Worm (Caenorhabditis elegans): ENCODE results near the gene nep-3.

Gene nep-3

ce11 chrII:3839562-3839961, 37.5 kb downstream of the nep-3 start, which contains the start of gene C17A2.4:
TSS of gene C17A2.4 (plus strand) at chrII:3839862.
- TF ChIP-seq ztf-29 (GFP tag; IDR thresholded peaks at IDR 0.05) (no peak), ref-1 (GFP tag; conservative IDR thresholded peaks at IDR 0.05) (no peak), ztf-23 (GFP tag; IDR thresholded peaks at IDR 0.05) (no peak), klf-2 (GFP tag; conservative IDR thresholded peaks at IDR 0.05) (no peak), tab-1 (GFP tag; IDR thresholded peaks at IDR 0.05) (no peak), med-1 (GFP tag; optimal IDR thresholded peaks at IDR 0.05; ENCODE audit: insufficient read depth) (no peak), cog-1 (tag; optimal IDR thresholded peaks at IDR 0.05) (no peak), T22C8.4 (GFP tag; IDR thresholded peaks at IDR 0.05) (no peak), flt-1 (GFP tag; IDR thresholded peaks at IDR 0.05) (no peak)

DNA sequence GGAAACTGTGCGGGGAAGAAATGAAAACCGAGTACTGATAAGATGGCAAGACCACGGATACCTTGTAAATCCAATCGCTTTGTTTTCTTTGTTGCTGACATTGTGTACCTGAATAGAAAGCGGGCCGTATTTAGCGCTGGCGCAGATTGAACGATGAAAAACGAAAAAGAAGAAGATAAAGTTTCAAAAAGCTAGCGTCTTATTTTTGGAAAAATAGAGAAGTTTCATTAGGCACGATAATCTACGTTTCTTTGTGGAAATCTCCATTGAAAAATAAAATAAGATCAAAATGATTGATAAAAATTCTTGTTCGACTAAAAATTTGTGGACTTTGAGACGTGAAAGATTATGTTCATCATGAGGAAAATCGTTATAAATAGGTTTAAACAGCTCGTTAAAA, 41.1 kb downstream of the nep-3 start, which contains the start of gene oac-4:
Gene oac-4 (minus strand): TSS at position 101 of the 400 bp plus-strand sequence.
- no peak for TF ChIP-seq flt-1 (GFP tag; IDR thresholded peaks at IDR 0.05)
- TF ChIP-seq T22C8.4 (GFP tag; IDR thresholded peaks at IDR 0.05), result no peak
- no peak for TF ChIP-seq cog-1 (tag; optimal IDR thresholded peaks at IDR 0.05)
- TF ChIP-seq ztf-23 (GFP tag; IDR thresholded peaks at IDR 0.05), result no peak
- no peak for TF ChIP-seq tab-1 (GFP tag; IDR thresholded peaks at IDR 0.05)
- no peak for TF ChIP-seq ref-1 (GFP tag; conservative IDR thresholded peaks at IDR 0.05)
- TF ChIP-seq klf-2 (GFP tag; conservative IDR thresholded peaks at IDR 0.05), result no peak
- TF ChIP-seq ztf-29 (GFP tag; IDR thresholded peaks at IDR 0.05), result no peak
- TF ChIP-seq med-1 (GFP tag; optimal IDR thresholded peaks at IDR 0.05; ENCODE audit: insufficient read depth), result no peak

DNA sequence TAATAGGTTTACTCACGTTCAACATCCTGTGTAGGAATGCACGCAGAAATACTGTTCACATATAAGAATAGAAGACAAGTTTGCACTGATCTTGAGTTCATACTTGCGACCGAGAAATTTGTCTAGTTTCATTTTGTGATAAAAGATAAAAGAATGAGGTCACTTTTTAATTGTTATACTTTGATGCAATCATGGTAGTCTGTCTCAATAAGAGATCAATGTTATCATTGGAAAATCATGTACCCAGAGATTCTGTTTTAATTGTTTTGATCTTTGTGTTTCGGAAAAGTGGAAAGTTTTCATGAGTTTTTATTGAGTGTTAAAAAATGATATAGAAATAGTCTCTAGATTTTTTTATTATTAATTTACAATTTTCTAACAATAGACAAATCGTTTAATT, 44.6 kb downstream of the nep-3 start, which contains the start of gene F54D10.9:
Gene F54D10.9 (minus strand): TSS at position 101 of the 400 bp plus-strand sequence.
- TF ChIP-seq flt-1 (GFP tag; IDR thresholded peaks at IDR 0.05), result no peak
- no peak for TF ChIP-seq ztf-29 (GFP tag; IDR thresholded peaks at IDR 0.05)
- TF ChIP-seq cog-1 (tag; optimal IDR thresholded peaks at IDR 0.05), result no peak

DNA sequence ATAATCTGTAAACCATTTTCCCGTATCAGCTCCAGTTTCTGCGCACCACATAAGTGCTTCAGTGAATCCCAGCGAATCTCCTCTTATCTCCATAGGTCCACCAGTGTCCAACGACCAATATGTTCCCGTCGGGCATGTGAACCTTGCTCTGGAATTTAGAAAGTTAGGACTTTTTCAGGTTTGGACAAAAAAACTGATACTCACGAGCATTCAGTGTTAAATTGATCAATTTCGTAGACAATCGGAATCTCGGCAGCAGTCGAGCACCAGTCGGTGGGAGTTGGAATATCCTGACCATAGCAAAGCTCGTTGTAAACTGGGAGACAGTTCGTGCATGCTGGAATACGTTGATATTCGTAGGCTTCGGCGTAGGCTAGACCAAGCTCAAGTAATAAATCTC, 47.4 kb downstream of the nep-3 start:
- TF ChIP-seq ref-1 (GFP tag; conservative IDR thresholded peaks at IDR 0.05) (no peak), klf-2 (GFP tag; conservative IDR thresholded peaks at IDR 0.05) (no peak), cog-1 (tag; optimal IDR thresholded peaks at IDR 0.05) (no peak), tab-1 (GFP tag; IDR thresholded peaks at IDR 0.05) (no peak), med-1 (GFP tag; optimal IDR thresholded peaks at IDR 0.05; ENCODE audit: insufficient read depth) (no peak), ztf-23 (GFP tag; IDR thresholded peaks at IDR 0.05) (no peak), flt-1 (GFP tag; IDR thresholded peaks at IDR 0.05) (no peak), T22C8.4 (GFP tag; IDR thresholded peaks at IDR 0.05) (no peak), ztf-29 (GFP tag; IDR thresholded peaks at IDR 0.05) (no peak)

DNA sequence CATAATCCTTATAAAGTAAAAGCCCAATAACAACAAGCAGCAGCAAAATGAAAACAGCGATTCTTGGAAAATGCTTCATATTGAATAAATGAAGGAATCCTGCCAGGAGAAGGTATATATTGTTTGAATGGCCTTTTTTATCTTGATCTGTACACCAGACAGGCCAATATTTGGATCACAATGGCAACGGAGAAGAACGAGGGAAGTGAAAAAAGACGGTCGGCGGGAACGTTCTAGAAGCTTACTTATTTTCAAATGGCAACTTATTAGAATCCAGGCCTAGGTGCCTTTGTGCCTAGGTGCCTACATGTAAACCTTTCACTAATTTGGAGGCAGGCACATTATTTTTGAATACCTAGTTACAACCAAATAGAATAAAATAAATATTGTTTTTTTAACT, 49.2 kb downstream of the nep-3 start, which contains the start of gene F54D10.8:
Gene F54D10.8 (minus strand): TSS at position 101 of the 400 bp plus-strand sequence.
- TF ChIP-seq flt-1 (GFP tag; IDR thresholded peaks at IDR 0.05) (no peak), cog-1 (tag; optimal IDR thresholded peaks at IDR 0.05) (no peak), ref-1 (GFP tag; conservative IDR thresholded peaks at IDR 0.05) (no peak), tab-1 (GFP tag; IDR thresholded peaks at IDR 0.05) (no peak), T22C8.4 (GFP tag; IDR thresholded peaks at IDR 0.05) (no peak), med-1 (GFP tag; optimal IDR thresholded peaks at IDR 0.05; ENCODE audit: insufficient read depth) (no peak), ztf-23 (GFP tag; IDR thresholded peaks at IDR 0.05) (no peak)

DNA sequence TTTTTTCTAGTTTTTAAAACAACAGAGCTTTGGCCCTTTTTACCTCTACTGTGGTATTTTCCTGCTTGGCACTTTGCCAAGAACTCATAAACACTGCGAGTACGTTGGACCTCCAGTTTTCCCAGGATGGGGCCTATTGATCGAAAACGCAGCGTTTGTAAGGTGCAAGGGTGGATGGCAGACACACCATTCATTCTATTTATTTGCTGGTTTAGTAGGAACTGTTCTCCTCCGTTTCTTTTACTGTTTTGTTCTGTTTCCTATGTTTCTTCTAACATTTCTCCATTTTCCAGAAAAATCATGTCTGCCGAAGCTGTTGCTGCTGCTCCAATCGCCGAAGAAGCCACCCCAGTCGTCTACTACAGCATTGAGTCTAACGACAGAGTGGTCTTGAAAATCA, 53.2 kb downstream of the nep-3 start, which contains the start of gene skr-15:
Gene skr-15 (plus strand): TSS at position 301 of the 400 bp plus-strand sequence.
- no peak for TF ChIP-seq ztf-29 (GFP tag; IDR thresholded peaks at IDR 0.05)
- TF ChIP-seq flt-1 (GFP tag; IDR thresholded peaks at IDR 0.05), result no peak
- TF ChIP-seq ref-1 (GFP tag; conservative IDR thresholded peaks at IDR 0.05), result no peak
- TF ChIP-seq tab-1 (GFP tag; IDR thresholded peaks at IDR 0.05), result no peak
- no peak for TF ChIP-seq cog-1 (tag; optimal IDR thresholded peaks at IDR 0.05)
- TF ChIP-seq med-1 (GFP tag; optimal IDR thresholded peaks at IDR 0.05; ENCODE audit: insufficient read depth), result no peak
- no peak for TF ChIP-seq klf-2 (GFP tag; conservative IDR thresholded peaks at IDR 0.05)
- no peak for TF ChIP-seq ztf-23 (GFP tag; IDR thresholded peaks at IDR 0.05)
- no peak for TF ChIP-seq T22C8.4 (GFP tag; IDR thresholded peaks at IDR 0.05)

Measured in whole organism, midembryonic.